Worm (Caenorhabditis elegans): ENCODE results near the gene Y59A8B.19.

ce11 chrV:18014116-18014515 is 7.1 kb downstream of the Y59A8B.19 start, which contains the start of gene srh-133:
- TF ChIP-seq snpc-4 (GFP tag; optimal IDR thresholded peaks at IDR 0.05) (no peak), snpc-4 (tag; optimal IDR thresholded peaks at IDR 0.05) (no peak), him-1 (tag; optimal IDR thresholded peaks at IDR 0.05) (no peak), unc-130 (GFP tag; optimal IDR thresholded peaks at IDR 0.05) (no peak), F49E8.2 (tag; optimal IDR thresholded peaks at IDR 0.05; ENCODE audit: insufficient read depth) (no peak), lir-1 (GFP tag; conservative IDR thresholded peaks at IDR 0.05) (no peak)
